Fruit fly (Drosophila melanogaster) whole organism, embryonic: ENCODE results near the gene CAH1.
A peak's percentile ranks its signal among the peaks of the same experiment; 100 is the strongest.

Experiments
- ATbp ChIP-seq: fragments of 200-800 bp; sonication (Bioruptor generic); optimal IDR thresholded peaks from 2 replicates; lab custom pipeline; 2017; ENCODE audit warnings: missing biosample characterization, mild to moderate bottlenecking, missing genetic modification characterization, missing genetic modification reagents
- CG1233 ChIP-seq: fragments of 200-800 bp; sonication (Bioruptor generic); optimal IDR thresholded peaks from 4 replicates; lab custom pipeline; 2018; ENCODE audit warnings: missing biosample characterization, mild to moderate bottlenecking, missing genetic modification characterization
- CG13296 ChIP-seq: fragments of 200-800 bp; sonication (Bioruptor generic); optimal IDR thresholded peaks from 3 replicates; lab custom pipeline; 2018; ENCODE audit warnings: missing biosample characterization, mild to moderate bottlenecking, missing genetic modification characterization
- CG13424 ChIP-seq: fragments of 200-800 bp; sonication (Bioruptor generic); optimal IDR thresholded peaks from 2 replicates; lab custom pipeline; 2019; ENCODE audit warnings: missing biosample characterization, mild to moderate bottlenecking, missing genetic modification characterization, moderate library complexity
- CG16863 ChIP-seq: fragments of 200-800 bp; sonication (Bioruptor generic); optimal IDR thresholded peaks from 3 replicates; lab custom pipeline; 2016; ENCODE audit warnings: missing biosample characterization, missing genetic modification characterization
- CG17359 ChIP-seq: fragments of 200-800 bp; sonication (Bioruptor generic); optimal IDR thresholded peaks from 3 replicates; lab custom pipeline; 2018; ENCODE audit warnings: missing biosample characterization, mild to moderate bottlenecking, missing genetic modification characterization, moderate library complexity
- CG17385 ChIP-seq: fragments of 200-800 bp; sonication (Bioruptor generic); optimal IDR thresholded peaks from 3 replicates; lab custom pipeline; 2018; ENCODE audit warnings: missing biosample characterization, mild to moderate bottlenecking, missing genetic modification characterization
- CG18599 ChIP-seq: fragments of 200-800 bp; sonication (Bioruptor generic); optimal IDR thresholded peaks from 3 replicates; lab custom pipeline; 2017; ENCODE audit warnings: missing biosample characterization, missing genetic modification characterization, mild to moderate bottlenecking, moderate library complexity, missing genetic modification reagents
- CG18764 ChIP-seq: fragments of 200-800 bp; sonication (Bioruptor generic); optimal IDR thresholded peaks from 3 replicates; lab custom pipeline; 2016; ENCODE audit warnings: missing biosample characterization, missing genetic modification characterization
- CG2120 ChIP-seq: fragments of 200-800 bp; sonication (Bioruptor generic); optimal IDR thresholded peaks from 3 replicates; lab custom pipeline; 2016; ENCODE audit warnings: missing biosample characterization, missing genetic modification characterization
- CG2199 ChIP-seq: fragments of 200-800 bp; sonication (Bioruptor generic); IDR thresholded peaks from 3 replicates; pipeline ENCODE4 v1.3.6; 2022; ENCODE audit warnings: missing biosample characterization, missing genetic modification characterization
- CG30431 ChIP-seq: fragments of 200-800 bp; sonication (Bioruptor generic); optimal IDR thresholded peaks from 2 replicates; lab custom pipeline; 2017; ENCODE audit warnings: missing biosample characterization, missing genetic modification characterization
- CG31365 ChIP-seq: fragments of 200-800 bp; sonication (Bioruptor generic); optimal IDR thresholded peaks from 2 replicates; lab custom pipeline; 2018; ENCODE audit warnings: missing biosample characterization, mild to moderate bottlenecking, missing genetic modification characterization
- CG32767 ChIP-seq: fragments of 200-800 bp; sonication (Bioruptor generic); IDR thresholded peaks from 2 replicates; pipeline ENCODE4 v1.3.6; 2022; ENCODE audit warnings: missing biosample characterization, missing genetic modification characterization
- CG3281 ChIP-seq: fragments of 200-800 bp; sonication (Bioruptor generic); optimal IDR thresholded peaks from 3 replicates; lab custom pipeline; 2017; ENCODE audit warnings: missing biosample characterization, mild to moderate bottlenecking, missing genetic modification characterization
- CG34422 ChIP-seq: fragments of 200-800 bp; sonication (Bioruptor generic); IDR thresholded peaks from 3 replicates; pipeline ENCODE4 v1.3.6; 2022; ENCODE audit warnings: missing biosample characterization, missing genetic modification characterization
- CG3838 ChIP-seq: fragments of 200-800 bp; sonication (Bioruptor generic); optimal IDR thresholded peaks from 3 replicates; lab custom pipeline; 2016; ENCODE audit warnings: missing biosample characterization, missing genetic modification characterization
- CG3847 ChIP-seq: fragments of 200-800 bp; sonication (Bioruptor generic); IDR thresholded peaks from 2 replicates; pipeline ENCODE4 v1.3.6; 2022; ENCODE audit warnings: missing biosample characterization, missing genetic modification characterization
- CG7357 ChIP-seq: fragments of 200-800 bp; sonication (Bioruptor generic); IDR thresholded peaks from 3 replicates; pipeline ENCODE4 v1.3.6; 2022; ENCODE audit warnings: missing biosample characterization, missing genetic modification characterization
- CG9727 ChIP-seq: fragments of 200-800 bp; sonication (Bioruptor generic); optimal IDR thresholded peaks from 3 replicates; lab custom pipeline; 2017; ENCODE audit warnings: missing biosample characterization, mild to moderate bottlenecking, missing genetic modification characterization
- CHES-1-like ChIP-seq: fragments of 200-800 bp; sonication (Bioruptor generic); optimal IDR thresholded peaks from 2 replicates; lab custom pipeline; 2016; ENCODE audit warnings: missing biosample characterization, missing genetic modification characterization
- Dip2 ChIP-seq: fragments of 200-800 bp; sonication (Bioruptor generic); IDR thresholded peaks from 2 replicates; pipeline ENCODE4 v1.3.6; 2022; ENCODE audit warnings: missing biosample characterization, missing genetic modification characterization
- Dref ChIP-seq: fragments of 200-800 bp; sonication (Bioruptor generic); IDR thresholded peaks from 2 replicates; pipeline ENCODE4 v1.3.6; 2022; ENCODE audit warnings: missing biosample characterization, missing genetic modification characterization
- Drgx ChIP-seq: fragments of 200-800 bp; sonication (Bioruptor generic); IDR thresholded peaks from 2 replicates; pipeline ENCODE4 v1.3.6; 2022; ENCODE audit warnings: missing biosample characterization, missing genetic modification characterization
- Eip74EF ChIP-seq, 2 experiments: fragments of 200-800 bp in 1 of 2; fragments of >200 bp in 1 of 2; sonication (Bioruptor generic) in 1 of 2; optimal IDR thresholded peaks; 2 replicates each; lab custom pipeline; 2017 to 2019; ENCODE audit warnings: missing biosample characterization in 2 of 2, missing genetic modification characterization in 2 of 2, mild to moderate bottlenecking in 1 of 2, moderate library complexity in 1 of 2
- Ets65A ChIP-seq: fragments of 200-800 bp; sonication (Bioruptor generic); peaks from one replicate; lab custom pipeline; 2016; ENCODE audit warnings: missing biosample characterization, missing genetic modification characterization
- Fer1 ChIP-seq: fragments of 200-800 bp; sonication (Bioruptor generic); optimal IDR thresholded peaks from 2 replicates; lab custom pipeline; 2017; ENCODE audit warnings: missing biosample characterization, mild to moderate bottlenecking, missing genetic modification characterization
- HHEX ChIP-seq: fragments of 200-800 bp; sonication (Bioruptor generic); optimal IDR thresholded peaks from 3 replicates; lab custom pipeline; 2017; ENCODE audit warnings: missing biosample characterization, mild to moderate bottlenecking, missing genetic modification characterization, missing genetic modification reagents
- Lhr ChIP-seq: fragments of 200-800 bp; sonication (Bioruptor generic); optimal IDR thresholded peaks from 3 replicates; lab custom pipeline; 2017; ENCODE audit warnings: mild to moderate bottlenecking, missing biosample characterization, missing genetic modification reagents, missing genetic modification characterization
- MBD-R2 ChIP-seq: fragments of 200-800 bp; sonication (Bioruptor generic); IDR thresholded peaks from 2 replicates; pipeline ENCODE4 v1.3.6; 2022; ENCODE audit warnings: missing biosample characterization, missing genetic modification characterization
- MESR4 ChIP-seq: fragments of 200-800 bp; sonication (Bioruptor generic); optimal IDR thresholded peaks from 2 replicates; lab custom pipeline; 2018; ENCODE audit warnings: missing biosample characterization, mild to moderate bottlenecking, missing genetic modification characterization, moderate library complexity
- NC2α ChIP-seq: fragments of 200-800 bp; sonication (Bioruptor generic); optimal IDR thresholded peaks from 2 replicates; lab custom pipeline; 2016; ENCODE audit warnings: missing biosample characterization, missing genetic modification characterization
- Opbp ChIP-seq: fragments of 200-800 bp; sonication (Bioruptor generic); IDR thresholded peaks from 3 replicates; pipeline ENCODE4 v1.3.6; 2022; ENCODE audit warnings: missing biosample characterization, missing genetic modification characterization; ENCODE audit not compliant: partially characterized antibody
- Rfx ChIP-seq: fragments of 200-800 bp; sonication (Bioruptor generic); IDR thresholded peaks from 2 replicates; pipeline ENCODE4 v1.3.6; 2022; ENCODE audit warnings: missing biosample characterization, missing genetic modification characterization
- Scr ChIP-seq: fragments of 200-800 bp; sonication (Bioruptor generic); IDR thresholded peaks from 2 replicates; pipeline ENCODE4 v1.3.6; 2022; ENCODE audit warnings: missing biosample characterization, missing genetic modification characterization; ENCODE audit not compliant: partially characterized antibody
- Stat92E ChIP-seq, 3 experiments: fragments of >200 bp in 2 of 3; fragments of 200-800 bp in 1 of 3; sonication (Bioruptor generic) in 1 of 3; optimal IDR thresholded peaks; 2 replicates each; lab custom pipeline; 2017 to 2019; ENCODE audit warnings: missing biosample characterization in 3 of 3, missing genetic modification characterization in 3 of 3, mild to moderate bottlenecking in 1 of 3, moderate library complexity in 1 of 3
- Trl ChIP-seq, 3 experiments: fragments of >200 bp in 2 of 3; fragments of 200-800 bp in 1 of 3; sonication (Bioruptor generic) in 1 of 3; optimal IDR thresholded peaks; 2 replicates in 1 of 3; 3 replicates in 2 of 3; lab custom pipeline; 2016 to 2017; ENCODE audit warnings: missing biosample characterization in 1 of 3, missing genetic modification characterization in 1 of 3
- amos ChIP-seq: fragments of 200-800 bp; sonication (Bioruptor generic); IDR thresholded peaks from 2 replicates; pipeline ENCODE4 v1.3.6; 2022; ENCODE audit warnings: missing biosample characterization, missing genetic modification characterization; ENCODE audit not compliant: partially characterized antibody
- croc ChIP-seq: fragments of 200-800 bp; sonication (Bioruptor generic); conservative IDR thresholded peaks from 3 replicates; pipeline ENCODE4 v1.3.6; 2022; ENCODE audit warnings: missing biosample characterization, missing genetic modification characterization
- gfzf ChIP-seq: fragments of 200-800 bp; sonication (Bioruptor generic); optimal IDR thresholded peaks from 2 replicates; lab custom pipeline; 2016; ENCODE audit warnings: missing biosample characterization, mild to moderate bottlenecking, missing genetic modification characterization, moderate library complexity
- gsb-n ChIP-seq: fragments of 200-800 bp; sonication (Bioruptor generic); optimal IDR thresholded peaks from 3 replicates; lab custom pipeline; 2018; ENCODE audit warnings: missing biosample characterization, mild to moderate bottlenecking, missing genetic modification characterization
- her ChIP-seq: fragments of 200-800 bp; sonication (Bioruptor generic); optimal IDR thresholded peaks from 2 replicates; lab custom pipeline; 2016; ENCODE audit warnings: missing biosample characterization, missing genetic modification characterization
- hkb ChIP-seq, 2 experiments: fragments of 200-800 bp in 1 of 2; fragments of >200 bp in 1 of 2; sonication (Bioruptor generic) in 1 of 2; IDR thresholded peaks in 1 of 2; optimal IDR thresholded peaks in 1 of 2; 2 replicates each; pipeline versions ENCODE4 v1.3.6 to Lab custom; 2017 to 2022; ENCODE audit warnings: missing biosample characterization in 1 of 2, missing genetic modification characterization in 1 of 2
- inv ChIP-seq: fragments of 200-800 bp; sonication (Bioruptor generic); IDR thresholded peaks from 2 replicates; pipeline ENCODE4 v1.3.6; 2022; ENCODE audit warnings: missing biosample characterization, missing genetic modification characterization; ENCODE audit not compliant: partially characterized antibody
- phol ChIP-seq: fragments of 200-800 bp; sonication (Bioruptor generic); optimal IDR thresholded peaks from 3 replicates; lab custom pipeline; 2018; ENCODE audit warnings: missing biosample characterization, mild to moderate bottlenecking, missing genetic modification characterization, moderate library complexity
- stwl ChIP-seq: fragments of 200-800 bp; sonication (Bioruptor generic); optimal IDR thresholded peaks from 3 replicates; lab custom pipeline; 2018; ENCODE audit warnings: missing biosample characterization, mild to moderate bottlenecking, missing genetic modification characterization, moderate library complexity
- unc-4 ChIP-seq: fragments of 200-800 bp; sonication (Bioruptor generic); IDR thresholded peaks from 2 replicates; pipeline ENCODE4 v1.3.6; 2022; ENCODE audit warnings: missing biosample characterization, missing genetic modification characterization; ENCODE audit not compliant: partially characterized antibody
- wek ChIP-seq: fragments of 200-800 bp; sonication (Bioruptor generic); optimal IDR thresholded peaks from 3 replicates; lab custom pipeline; 2018; ENCODE audit warnings: missing biosample characterization, mild to moderate bottlenecking, missing genetic modification characterization, moderate library complexity
- zen ChIP-seq: fragments of 200-800 bp; sonication (Bioruptor generic); optimal IDR thresholded peaks from 3 replicates; lab custom pipeline; 2018; ENCODE audit warnings: missing biosample characterization, mild to moderate bottlenecking, missing genetic modification characterization, moderate library complexity

Gene CAH1

dm6 chr2L:13793405-13793804 is 10.0 kb upstream of the CAH1 start, which contains the start of gene Sec71 (continued):
- TF ChIP-seq Stat92E (GFP tag; optimal IDR thresholded peaks at IDR 0.05; lab: Kevin White, UChicago): peak in 1 of 3 experiments; percentile 14
- no peak for TF ChIP-seq gsb-n
- TF ChIP-seq CG3847 (GFP tag; lab: Robert Waterston, UW): peak; percentile 31; the same call in 1 of the 2 replicates
- peak; percentile 15 for TF ChIP-seq CHES-1-like (GFP tag; lab: Kevin White, UChicago)
- 0 out of 2 replicates have a peak, but pooled peaks have one; percentile 12 for TF ChIP-seq Drgx
- 0 out of 3 replicates have a peak, but pooled peaks have one; percentile 33 for TF ChIP-seq Opbp (GFP tag; lab: Robert Waterston, UW)
- no peak for TF ChIP-seq Eip74EF (GFP tag; optimal IDR thresholded peaks at IDR 0.05; lab: Kevin White, UChicago)
- no peak for TF ChIP-seq CG18764 (GFP tag; lab: Kevin White, UChicago)
- TF ChIP-seq Ets65A (GFP tag; lab: Kevin White, UChicago): peak; percentile 90
- TF ChIP-seq CG16863: peak; percentile 3
- TF ChIP-seq Lhr (GFP tag; lab: Kevin White, UChicago): peak; percentile 27
- TF ChIP-seq CG2120 (GFP tag; lab: Kevin White, UChicago): peak; percentile 3
- peak; percentile 45; the same call in 1 of the 3 replicates for TF ChIP-seq CG34422 (GFP tag; lab: Robert Waterston, UW)
- TF ChIP-seq MESR4: peak; percentile 99
- peak; percentile 89 for TF ChIP-seq gfzf
- TF ChIP-seq Scr: no peak; the same call in 1 of the 2 replicates
- TF ChIP-seq zen (tag; lab: Kevin White, UChicago): peak; percentile 4
- TF ChIP-seq stwl (tag; lab: Kevin White, UChicago): peak; percentile 54
- no peak for TF ChIP-seq CG2199 (GFP tag; lab: Robert Waterston, UW)
- TF ChIP-seq CG7357 (GFP tag; lab: Robert Waterston, UW): no peak
- no peak for TF ChIP-seq Dip2
- TF ChIP-seq hkb (optimal IDR thresholded peaks at IDR 0.05; lab: Kevin White, UChicago): no peak
- TF ChIP-seq hkb (GFP tag; IDR thresholded peaks at IDR 0.05; lab: Robert Waterston, UW): no peak
- TF ChIP-seq MBD-R2 (GFP tag; lab: Robert Waterston, UW): peak; percentile 64
- TF ChIP-seq, all 482 proteins: peak for 43

dm6 chr2L:13801166-13801565 is 2.3 kb upstream of the CAH1 start:
- TF ChIP-seq CG3838 (GFP tag; lab: Kevin White, UChicago): no peak
- no peak for TF ChIP-seq amos (GFP tag; lab: Robert Waterston, UW)
- no peak for TF ChIP-seq Dref (GFP tag; lab: Robert Waterston, UW)
- TF ChIP-seq HHEX (GFP tag; lab: Kevin White, UChicago): no peak
- peak; percentile 12 for TF ChIP-seq CG3281 (GFP tag; lab: Kevin White, UChicago)
- TF ChIP-seq her (GFP tag; lab: Kevin White, UChicago): no peak
- peak; percentile 50 for TF ChIP-seq CG17359 (tag; lab: Kevin White, UChicago)
- TF ChIP-seq phol (tag; lab: Kevin White, UChicago): no peak
- TF ChIP-seq ATbp (GFP tag; lab: Kevin White, UChicago): peak; percentile 76
- no peak for TF ChIP-seq unc-4
- TF ChIP-seq CG32767: no peak
- TF ChIP-seq croc (GFP tag; lab: Robert Waterston, UW): no peak
- no peak for TF ChIP-seq NC2α (GFP tag; lab: Kevin White, UChicago)
- TF ChIP-seq CG17385 (GFP tag; lab: Kevin White, UChicago): peak; percentile 12
- no peak for TF ChIP-seq CG30431 (GFP tag; lab: Kevin White, UChicago)
- TF ChIP-seq CG31365 (tag; lab: Kevin White, UChicago): peak; percentile 13
- peak; percentile 27 for TF ChIP-seq CG13424 (tag; lab: Kevin White, UChicago)
- peak; percentile 23 for TF ChIP-seq CG18599 (GFP tag; lab: Kevin White, UChicago)
- TF ChIP-seq CG1233 (GFP tag; lab: Kevin White, UChicago): peak; percentile 11
- TF ChIP-seq wek (GFP tag; lab: Kevin White, UChicago): peak; percentile 8
- no peak for TF ChIP-seq inv (GFP tag; lab: Robert Waterston, UW)
- TF ChIP-seq CG13296: peak; percentile 8
- TF ChIP-seq Rfx (GFP tag; lab: Robert Waterston, UW): no peak
- TF ChIP-seq CG9727: no peak
- peak; percentile 35 for TF ChIP-seq Fer1
- TF ChIP-seq Trl (optimal IDR thresholded peaks at IDR 0.05; lab: Kevin White, UChicago): no peak
- TF ChIP-seq Trl (GFP tag; optimal IDR thresholded peaks at IDR 0.05; lab: Kevin White, UChicago): no peak
